Fruit fly (Drosophila melanogaster): ENCODE data around the gene GatA.

Gene GatA

dm6 chr3R:19060173-19060572 is 31.5 kb upstream of the GatA start (continued):
- TF ChIP-seq CG4617 (GFP tag; optimal IDR thresholded peaks at IDR 0.05; ENCODE audit: borderline replicate concordance) (no peak), Chrac-16 (GFP tag; optimal IDR thresholded peaks at IDR 0.05) (no peak), CG2678 (tag; optimal IDR thresholded peaks at IDR 0.05) (peak; percentile 22), CG15073 (GFP tag; optimal IDR thresholded peaks at IDR 0.05) (no peak), CG2202 (tag; optimal IDR thresholded peaks at IDR 0.05) (no peak), CG3407 (GFP tag; optimal IDR thresholded peaks at IDR 0.05) (no peak), h (optimal IDR thresholded peaks at IDR 0.05) (no peak), CG8290 (GFP tag; optimal IDR thresholded peaks at IDR 0.05) (no peak), CG8290 (tag; optimal IDR thresholded peaks at IDR 0.05) (peak in 1 of 2 experiments; percentile 20), toy (GFP tag; IDR thresholded peaks at IDR 0.05) (no peak), CG5245 (GFP tag; optimal IDR thresholded peaks at IDR 0.05) (no peak), pan (optimal IDR thresholded peaks at IDR 0.05) (no peak), pan (GFP tag; optimal IDR thresholded peaks at IDR 0.05 in 1 of 2, IDR thresholded peaks at IDR 0.05 in 1 of 2) (no peak), btn (GFP tag; optimal IDR thresholded peaks at IDR 0.05) (no peak), CG8944 (GFP tag; optimal IDR thresholded peaks at IDR 0.05) (no peak), Atf3 (GFP tag; optimal IDR thresholded peaks at IDR 0.05) (no peak), al (GFP tag; IDR thresholded peaks at IDR 0.05) (no peak), CG7271 (tag; optimal IDR thresholded peaks at IDR 0.05) (no peak), dati (GFP tag; IDR thresholded peaks at IDR 0.05) (no peak), ro (GFP tag; IDR thresholded peaks at IDR 0.05) (no peak), CG3995 (GFP tag; optimal IDR thresholded peaks at IDR 0.05) (no peak), CG33213 (GFP tag; optimal IDR thresholded peaks at IDR 0.05) (no peak), CG1603 (tag; optimal IDR thresholded peaks at IDR 0.05) (no peak), gt (GFP tag; IDR thresholded peaks at IDR 0.05) (no peak), CG12942 (GFP tag; optimal IDR thresholded peaks at IDR 0.05) (no peak), tgo (GFP tag; IDR thresholded peaks at IDR 0.05) (no peak), CG11093 (GFP tag; IDR thresholded peaks at IDR 0.05) (no peak), vfl (GFP tag; optimal IDR thresholded peaks at IDR 0.05) (no peak), cato (GFP tag; optimal IDR thresholded peaks at IDR 0.05; ENCODE audit: borderline replicate concordance) (no peak), CG17359 (tag; optimal IDR thresholded peaks at IDR 0.05) (no peak), sc (optimal IDR thresholded peaks at IDR 0.05) (no peak), sc (GFP tag; optimal IDR thresholded peaks at IDR 0.05) (no peak), CG14860 (GFP tag; IDR thresholded peaks at IDR 0.05; ENCODE audit: partially characterized antibody) (no peak), Med (GFP tag) (peak; percentile 20), CG30431 (GFP tag; optimal IDR thresholded peaks at IDR 0.05) (no peak), CG4424 (GFP tag; optimal IDR thresholded peaks at IDR 0.05) (no peak), ssp (GFP tag; IDR thresholded peaks at IDR 0.05) (no peak), Mes4 (GFP tag; optimal IDR thresholded peaks at IDR 0.05) (no peak), CG9437 (GFP tag; optimal IDR thresholded peaks at IDR 0.05) (no peak), C15 (GFP tag; IDR thresholded peaks at IDR 0.05) (no peak), gem (tag; optimal IDR thresholded peaks at IDR 0.05) (no peak), NFAT (GFP tag; IDR thresholded peaks at IDR 0.05) (no peak), HmgZ (tag; optimal IDR thresholded peaks at IDR 0.05) (no peak), odd (GFP tag; optimal IDR thresholded peaks at IDR 0.05) (no peak), CG3726 (GFP tag; IDR thresholded peaks at IDR 0.05) (no peak), gsb (GFP tag; IDR thresholded peaks at IDR 0.05) (no peak), HLH54F (GFP tag; optimal IDR thresholded peaks at IDR 0.05) (no peak), CG15696 (tag; optimal IDR thresholded peaks at IDR 0.05) (no peak), Dip2 (GFP tag; IDR thresholded peaks at IDR 0.05) (no peak), otp (GFP tag; IDR thresholded peaks at IDR 0.05) (peak; percentile 59; the same call in 1 of the 3 replicates), CG11398 (GFP tag; optimal IDR thresholded peaks at IDR 0.05) (no peak), CG18764 (GFP tag; optimal IDR thresholded peaks at IDR 0.05) (no peak), vvl (GFP tag; IDR thresholded peaks at IDR 0.05) (peak; percentile 11; the same call in 1 of the 2 replicates), HLH3B (GFP tag; IDR thresholded peaks at IDR 0.05) (no peak), CG5180 (GFP tag; optimal IDR thresholded peaks at IDR 0.05) (no peak)
